Worm (Caenorhabditis elegans) whole organism, L3 larva: Measurements from ENCODE around the gene F43E2.6.

Experiments used
- ama-1 ChIP-seq: fragments of 150-350 bp; optimal IDR thresholded peaks from 2 replicates; lab custom pipeline; 2018
- mdl-1 ChIP-seq: fragments of 150-350 bp; optimal IDR thresholded peaks from 2 replicates; lab custom pipeline; 2014; ENCODE audit warnings: missing biosample characterization, missing genetic modification characterization
- zag-1 ChIP-seq: fragments of 150-350 bp; optimal IDR thresholded peaks from 2 replicates; lab custom pipeline; 2014; ENCODE audit warnings: missing biosample characterization, missing genetic modification characterization

DNA sequence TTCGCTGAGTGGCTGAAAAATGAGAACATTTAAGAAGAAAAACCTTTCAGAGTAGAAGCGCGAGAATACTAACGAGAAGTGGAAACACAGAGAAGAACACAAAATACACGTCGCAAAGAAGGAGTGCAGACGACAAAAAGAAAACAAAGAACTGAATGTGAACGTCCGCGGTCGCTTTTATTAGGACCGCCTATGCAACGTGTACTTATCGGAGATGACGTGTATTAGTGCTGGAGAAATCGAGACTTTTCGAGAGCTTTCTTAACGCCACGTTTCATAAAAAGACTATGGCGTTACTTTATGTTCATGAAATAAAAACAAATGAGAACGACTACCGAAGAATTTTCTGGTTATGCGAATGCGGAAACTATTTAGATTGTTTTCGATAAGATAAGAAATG lies 16.2 kb downstream of the F43E2.6 start, which contains the start of gene hsp-4:
- TF ChIP-seq ama-1 (lab: Kevin White, UChicago) (no peak), zag-1 (tag; lab: Kevin White, UChicago) (no peak), mdl-1 (tag; lab: Kevin White, UChicago) (no peak)
